Worm (Caenorhabditis elegans) whole organism, late embryonic: ENCODE data around the gene EGAP2.1.

ENCODE experiments used
- ama-1 ChIP-seq: fragments of 150-350 bp; optimal IDR thresholded peaks from 2 replicates; lab custom pipeline; 2014
- eyg-1 ChIP-seq: sonication (generic microtip); optimal IDR thresholded peaks from 2 replicates; lab custom pipeline; 2016; ENCODE audit warnings: missing genotype, missing genetic modification characterization, missing compliant biosample characterization
- gmeb-2 ChIP-seq: sonication (generic microtip); optimal IDR thresholded peaks from 2 replicates; lab custom pipeline; 2016; ENCODE audit warnings: missing genetic modification characterization, inconsistent platforms, missing compliant biosample characterization
- nhr-11 ChIP-seq: fragments of 150-350 bp; optimal IDR thresholded peaks from 2 replicates; lab custom pipeline; 2014; ENCODE audit warnings: missing biosample characterization, missing genetic modification characterization
- syd-9 ChIP-seq: sonication (generic microtip); optimal IDR thresholded peaks from 2 replicates; lab custom pipeline; 2016; ENCODE audit warnings: mild to moderate bottlenecking, missing genetic modification characterization, moderate library complexity, missing compliant biosample characterization

- TF ChIP-seq syd-9 (no peak), gmeb-2 (tag; lab: Kevin White, UChicago) (no peak), eyg-1 (tag; lab: Kevin White, UChicago) (no peak), nhr-11 (tag; lab: Kevin White, UChicago) (no peak), ama-1 (lab: Kevin White, UChicago) (no peak)
Observed at ce11 chrII:5200987-5201582, 30.1 kb upstream of the EGAP2.1 start.
